Worm (Caenorhabditis elegans) whole organism, young adult: ENCODE results near the gene mca-2.

Experiments used
- B0336.3 ChIP-seq: fragments of 200-800 bp; sonication (Bioruptor generic); IDR thresholded peaks from 2 replicates; pipeline ENCODE4 v1.3.6; 2022; ENCODE audit warnings: missing genetic modification characterization, missing compliant biosample characterization
- C06A6.2 ChIP-seq: fragments of 200-800 bp; sonication (Bioruptor generic); conservative IDR thresholded peaks from 2 replicates; pipeline ENCODE4 v1.3.6; 2022; ENCODE audit warnings: missing genetic modification characterization, missing compliant biosample characterization
- F22D6.2 ChIP-seq: sonication (generic microtip); optimal IDR thresholded peaks from 2 replicates; lab custom pipeline; 2016; ENCODE audit warnings: mild to moderate bottlenecking, missing genetic modification characterization, missing compliant biosample characterization
- F57C9.4 ChIP-seq: sonication (generic microtip); optimal IDR thresholded peaks from 2 replicates; lab custom pipeline; 2017; ENCODE audit warnings: mild to moderate bottlenecking, missing genetic modification characterization, missing compliant biosample characterization
- K12H6.12 ChIP-seq: fragments of 200-800 bp; sonication (Bioruptor generic); optimal IDR thresholded peaks from 2 replicates; lab custom pipeline; 2018; ENCODE audit warnings: mild to moderate bottlenecking, missing genetic modification characterization, missing compliant biosample characterization
- Y56A3A.18 ChIP-seq: fragments of 200-800 bp; sonication (Bioruptor generic); IDR thresholded peaks from 2 replicates; pipeline ENCODE4 v1.3.6; 2022; ENCODE audit warnings: missing genetic modification reagents, missing genetic modification characterization, missing compliant biosample characterization
- Y67H2A.10 ChIP-seq: fragments of 200-800 bp; sonication (Bioruptor generic); conservative IDR thresholded peaks from 2 replicates; pipeline ENCODE4 v1.3.6; 2022; ENCODE audit warnings: missing genetic modification reagents, missing genetic modification characterization, missing compliant biosample characterization
- Y95B8A.8 ChIP-seq: fragments of 200-800 bp; sonication (Bioruptor generic); IDR thresholded peaks from 2 replicates; pipeline ENCODE4 v1.3.6; 2022; ENCODE audit warnings: missing genetic modification reagents, missing genetic modification characterization, missing compliant biosample characterization
- attf-5 ChIP-seq: fragments of 200-800 bp; sonication (Bioruptor generic); optimal IDR thresholded peaks from 2 replicates; lab custom pipeline; 2018; ENCODE audit warnings: mild to moderate bottlenecking, missing genetic modification characterization, missing compliant biosample characterization
- attf-6 ChIP-seq: fragments of 200-800 bp; sonication (Bioruptor generic); IDR thresholded peaks from 2 replicates; pipeline ENCODE4 v1.3.6; 2022; ENCODE audit warnings: missing genetic modification reagents, missing genetic modification characterization, missing compliant biosample characterization
- cebp-1 ChIP-seq, 2 experiments: fragments of 200-800 bp in 1 of 2; sonication (Bioruptor generic) in 1 of 2; sonication (generic microtip) in 1 of 2; IDR thresholded peaks in 1 of 2; optimal IDR thresholded peaks in 1 of 2; 2 replicates each; pipeline versions ENCODE4 v1.3.6 to Lab custom; 2017 to 2022; ENCODE audit warnings: missing compliant biosample characterization in 2 of 2, missing genetic modification characterization in 2 of 2, mild to moderate bottlenecking in 1 of 2, missing genetic modification reagents in 1 of 2, moderate library complexity in 1 of 2
- ceh-27 ChIP-seq: fragments of 200-800 bp; sonication (Bioruptor generic); optimal IDR thresholded peaks from 2 replicates; lab custom pipeline; 2018; ENCODE audit warnings: mild to moderate bottlenecking, missing genetic modification characterization, moderate library complexity, missing compliant biosample characterization
- ceh-79 ChIP-seq: sonication (generic microtip); optimal IDR thresholded peaks from 2 replicates; lab custom pipeline; 2017; ENCODE audit warnings: mild to moderate bottlenecking, missing genetic modification characterization, missing compliant biosample characterization
- chd-7 ChIP-seq: sonication (generic microtip); optimal IDR thresholded peaks from 2 replicates; lab custom pipeline; 2016; ENCODE audit warnings: mild to moderate bottlenecking, missing genetic modification characterization, moderate library complexity, missing compliant biosample characterization
- dox-1 ChIP-seq: fragments of 200-800 bp; sonication (Bioruptor generic); IDR thresholded peaks from 2 replicates; pipeline ENCODE4 v1.3.6; 2022; ENCODE audit warnings: missing genetic modification reagents, missing genetic modification characterization, missing compliant biosample characterization
- ets-4 ChIP-seq: fragments of 200-800 bp; sonication (Bioruptor generic); optimal IDR thresholded peaks from 2 replicates; lab custom pipeline; 2018; ENCODE audit warnings: mild to moderate bottlenecking, missing genetic modification characterization, missing compliant biosample characterization
- fkh-3 ChIP-seq: sonication (generic microtip); optimal IDR thresholded peaks from 2 replicates; lab custom pipeline; 2016; ENCODE audit warnings: mild to moderate bottlenecking, missing genetic modification characterization, missing compliant biosample characterization
- him-1 ChIP-seq: sonication (generic microtip); optimal IDR thresholded peaks from 2 replicates; lab custom pipeline; 2016; ENCODE audit warnings: missing genotype, missing genetic modification reagents, missing genetic modification characterization, missing compliant biosample characterization
- hmg-1.2 ChIP-seq: fragments of 200-800 bp; sonication (Bioruptor generic); IDR thresholded peaks from 2 replicates; pipeline ENCODE4 v1.3.6; 2022; ENCODE audit warnings: missing genetic modification reagents, missing genetic modification characterization, missing compliant biosample characterization
- hsf-1 ChIP-seq: fragments of 200-800 bp; sonication (Bioruptor generic); IDR thresholded peaks from 2 replicates; pipeline ENCODE4 v1.3.6; 2022; ENCODE audit warnings: missing genetic modification reagents, missing genetic modification characterization, missing compliant biosample characterization
- lin-40 ChIP-seq: sonication (generic microtip); optimal IDR thresholded peaks from 2 replicates; lab custom pipeline; 2016; ENCODE audit warnings: missing genetic modification characterization, mild to moderate bottlenecking, missing compliant biosample characterization, missing genotype, missing genetic modification reagents
- lsl-1 ChIP-seq: fragments of 200-800 bp; sonication (Bioruptor generic); optimal IDR thresholded peaks from 2 replicates; lab custom pipeline; 2018; ENCODE audit warnings: mild to moderate bottlenecking, missing genetic modification characterization, moderate library complexity, missing compliant biosample characterization
- madf-10 ChIP-seq: sonication (generic microtip); optimal IDR thresholded peaks from 2 replicates; lab custom pipeline; 2016; ENCODE audit warnings: mild to moderate bottlenecking, missing genetic modification characterization, missing compliant biosample characterization
- mcd-1 ChIP-seq: fragments of 200-800 bp; sonication (Bioruptor generic); IDR thresholded peaks from 2 replicates; pipeline ENCODE4 v1.3.6; 2022; ENCODE audit warnings: missing genetic modification reagents, missing genetic modification characterization, missing compliant biosample characterization
- nfyb-1 ChIP-seq: fragments of 200-800 bp; sonication (Bioruptor generic); IDR thresholded peaks from 2 replicates; pipeline ENCODE4 v1.3.6; 2022; ENCODE audit warnings: missing genetic modification reagents, missing genetic modification characterization, missing compliant biosample characterization
- nhr-120 ChIP-seq: fragments of 200-800 bp; sonication (Bioruptor generic); IDR thresholded peaks from 2 replicates; pipeline ENCODE4 v1.3.6; 2022; ENCODE audit warnings: missing genetic modification characterization, missing compliant biosample characterization
- rec-8 ChIP-seq, 2 experiments: sonication (generic microtip); optimal IDR thresholded peaks; 2 replicates each; lab custom pipeline; 2016; ENCODE audit warnings: mild to moderate bottlenecking in 2 of 2, missing genetic modification characterization in 2 of 2, missing genetic modification reagents in 2 of 2, missing genotype in 2 of 2, missing biosample characterization in 1 of 2, missing compliant biosample characterization in 1 of 2, moderate library complexity in 1 of 2
- sdz-38 ChIP-seq: sonication (generic microtip); optimal IDR thresholded peaks from 2 replicates; lab custom pipeline; 2016; ENCODE audit warnings: missing genotype, missing genetic modification characterization, missing compliant biosample characterization
- somi-1 ChIP-seq: fragments of 200-800 bp; sonication (Bioruptor generic); optimal IDR thresholded peaks from 2 replicates; lab custom pipeline; 2018; ENCODE audit warnings: mild to moderate bottlenecking, missing genetic modification characterization, missing compliant biosample characterization
- sptf-2 ChIP-seq: fragments of 200-800 bp; sonication (Bioruptor generic); optimal IDR thresholded peaks from 2 replicates; lab custom pipeline; 2018; ENCODE audit warnings: mild to moderate bottlenecking, missing genetic modification characterization, missing compliant biosample characterization
- zfh-2 ChIP-seq: fragments of 200-800 bp; sonication (Bioruptor generic); conservative IDR thresholded peaks from 2 replicates; pipeline ENCODE4 v1.3.6; 2022; ENCODE audit warnings: missing genetic modification reagents, missing genetic modification characterization, missing compliant biosample characterization
- ztf-22 ChIP-seq: fragments of 200-800 bp; sonication (Bioruptor generic); optimal IDR thresholded peaks from 2 replicates; lab custom pipeline; 2018; ENCODE audit warnings: mild to moderate bottlenecking, missing genetic modification characterization, moderate library complexity, missing compliant biosample characterization
- ztf-25 ChIP-seq: fragments of 200-800 bp; sonication (Bioruptor generic); IDR thresholded peaks from 2 replicates; pipeline ENCODE4 v1.3.6; 2022; ENCODE audit warnings: missing genetic modification reagents, missing genetic modification characterization, missing compliant biosample characterization
- ztf-26 ChIP-seq: sonication (generic microtip); optimal IDR thresholded peaks from 2 replicates; lab custom pipeline; 2017; ENCODE audit warnings: missing genetic modification characterization, missing compliant biosample characterization
- ztf-6 ChIP-seq: fragments of 200-800 bp; sonication (Bioruptor generic); IDR thresholded peaks from 2 replicates; pipeline ENCODE4 v1.3.6; 2022; ENCODE audit warnings: missing genetic modification reagents, missing genetic modification characterization, missing compliant biosample characterization

Gene mca-2

DNA sequence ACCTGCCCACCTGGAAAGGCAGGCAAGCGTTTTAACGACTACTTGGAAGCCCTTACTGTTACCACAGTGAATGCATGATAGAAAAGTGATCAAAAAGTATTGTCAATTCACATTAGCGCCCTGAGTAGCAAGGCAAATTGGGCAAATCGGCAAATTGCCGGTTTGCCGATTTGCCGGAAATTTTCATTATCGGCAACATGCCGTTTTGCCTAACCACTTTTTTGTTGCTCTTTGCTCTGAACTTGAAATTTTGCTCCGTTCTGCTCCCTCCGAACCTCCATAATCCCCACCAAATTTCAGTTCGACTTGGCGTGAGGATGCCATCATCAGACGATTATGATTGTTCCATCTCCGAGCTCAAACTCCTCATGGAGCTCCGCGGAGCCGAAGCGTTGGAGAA is at the start of gene mca-2:
Gene mca-2 (plus strand): TSS at position 301 of the 400 bp plus-strand sequence.
- TF ChIP-seq fkh-3 (tag; lab: Kevin White, UChicago), result no peak
- no peak for TF ChIP-seq lsl-1 (GFP tag; lab: Kevin White, UChicago)
- no peak for TF ChIP-seq dox-1 (GFP tag; lab: Robert Waterston, UW)

DNA sequence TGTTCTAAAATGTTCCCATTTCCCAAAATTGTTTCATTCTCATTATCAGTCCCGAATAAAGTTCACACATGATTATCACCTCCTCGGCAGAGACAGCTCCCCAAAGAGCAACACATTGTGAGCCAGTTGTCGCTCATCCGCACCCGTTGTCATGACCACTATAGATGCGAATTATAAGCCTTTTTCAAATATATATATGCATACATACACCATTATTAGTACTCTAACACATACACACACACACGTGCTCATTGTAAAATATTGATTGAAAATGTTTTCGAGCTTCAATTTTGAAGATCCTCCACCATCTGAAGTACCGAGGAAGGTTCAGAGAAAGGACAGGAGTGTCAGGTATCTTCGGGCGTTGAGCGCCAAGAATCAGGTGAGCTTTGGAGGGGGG is 46.9 kb upstream of the mca-2 start, which contains the start of the genes Y76B12C.9 and cng-2:
Gene Y76B12C.9 (minus strand): TSS at position 101 of the 400 bp plus-strand sequence.
Gene cng-2 (plus strand): TSS at position 218 of the 400 bp plus-strand sequence.
- TF ChIP-seq lsl-1 (GFP tag; lab: Kevin White, UChicago) (no peak), ceh-27 (no peak), B0336.3 (no peak), F22D6.2 (tag; lab: Kevin White, UChicago) (no peak), F57C9.4 (tag; lab: Kevin White, UChicago) (no peak), ceh-79 (no peak), ztf-22 (GFP tag; lab: Kevin White, UChicago) (no peak), ztf-25 (GFP tag; lab: Robert Waterston, UW) (no peak), Y67H2A.10 (GFP tag; lab: Robert Waterston, UW) (no peak)

DNA sequence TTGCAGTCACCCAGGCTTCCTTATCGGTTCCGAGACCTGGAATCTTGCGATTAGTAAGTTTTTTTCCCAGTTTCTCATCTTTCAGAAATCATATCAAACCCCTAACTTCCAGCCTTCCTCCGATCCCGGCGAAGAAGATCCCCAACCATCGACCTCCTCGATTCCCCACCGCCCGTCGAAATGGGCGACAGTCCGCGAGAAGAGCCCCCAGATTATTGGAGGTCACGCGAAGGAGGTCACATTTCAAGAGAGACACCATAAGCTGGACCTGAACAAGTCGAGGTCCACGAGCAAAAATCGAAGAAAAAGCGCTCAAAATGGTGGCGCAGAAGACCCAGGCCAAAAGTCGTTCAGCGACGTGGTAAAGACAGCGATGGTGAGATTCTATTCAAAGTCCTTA is 46.3 kb upstream of the mca-2 start:
- TF ChIP-seq zfh-2 (GFP tag; lab: Robert Waterston, UW) (peak; percentile 56), attf-6 (no peak), sdz-38 (tag; lab: Kevin White, UChicago) (no peak), nhr-120 (no peak)

DNA sequence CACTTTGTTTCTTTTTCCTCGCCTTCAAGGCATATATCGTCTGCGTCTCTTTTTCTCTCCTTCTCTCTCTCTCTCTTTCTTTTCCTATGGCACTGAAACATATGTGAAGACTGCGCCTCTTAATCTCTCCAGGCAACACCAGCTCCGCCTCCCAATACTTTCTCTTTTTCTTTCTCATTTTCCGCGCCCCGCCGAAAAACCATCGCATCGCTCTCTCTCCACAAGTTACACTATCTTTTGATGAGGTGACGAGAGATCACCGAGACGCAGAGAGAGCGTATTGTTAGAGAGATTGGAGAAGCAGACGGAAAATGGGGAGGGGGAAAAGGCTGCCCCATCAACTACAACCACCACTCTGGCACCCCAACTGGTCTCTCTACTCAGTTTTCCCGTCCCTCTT is 35.0 kb upstream of the mca-2 start:
- TF ChIP-seq chd-7 (peak; percentile 18), zfh-2 (GFP tag; lab: Robert Waterston, UW) (peak; percentile 94), somi-1 (GFP tag; lab: Kevin White, UChicago) (peak; percentile 21), lin-40 (peak; percentile 76), nfyb-1 (peak; percentile 50; the same call in 1 of the 2 replicates), sptf-2 (GFP tag; lab: Kevin White, UChicago) (no peak), ceh-27 (peak; percentile 60), Y56A3A.18 (GFP tag; lab: Robert Waterston, UW) (no peak), Y95B8A.8 (GFP tag; lab: Robert Waterston, UW) (no peak), attf-5 (peak; percentile 57), K12H6.12 (peak; percentile 83), C06A6.2 (GFP tag; lab: Robert Waterston, UW) (peak; percentile 51; the same call in 1 of the 2 replicates), rec-8 (tag; optimal IDR thresholded peaks at IDR 0.05; lab: Kevin White, UChicago) (no peak), madf-10 (tag; lab: Kevin White, UChicago) (peak; percentile 53), him-1 (no peak), cebp-1 (GFP tag; IDR thresholded peaks at IDR 0.05; lab: Robert Waterston, UW) (no peak), cebp-1 (tag; optimal IDR thresholded peaks at IDR 0.05; lab: Kevin White, UChicago) (peak; percentile 58), hmg-1.2 (peak; percentile 57; the same call in 1 of the 2 replicates), hsf-1 (GFP tag; lab: Robert Waterston, UW) (no peak), ztf-6 (GFP tag; lab: Robert Waterston, UW) (peak; percentile 20; the same call in 1 of the 2 replicates), mcd-1 (GFP tag; lab: Robert Waterston, UW) (peak; percentile 50; the same call in 1 of the 2 replicates), ztf-26 (peak; percentile 36), ets-4 (GFP tag; lab: Kevin White, UChicago) (no peak)
- TF ChIP-seq, all 124 proteins: peak for 15
